Fruit fly (Drosophila melanogaster): ENCODE results near the gene mex1.

mex1 gene

DNA sequence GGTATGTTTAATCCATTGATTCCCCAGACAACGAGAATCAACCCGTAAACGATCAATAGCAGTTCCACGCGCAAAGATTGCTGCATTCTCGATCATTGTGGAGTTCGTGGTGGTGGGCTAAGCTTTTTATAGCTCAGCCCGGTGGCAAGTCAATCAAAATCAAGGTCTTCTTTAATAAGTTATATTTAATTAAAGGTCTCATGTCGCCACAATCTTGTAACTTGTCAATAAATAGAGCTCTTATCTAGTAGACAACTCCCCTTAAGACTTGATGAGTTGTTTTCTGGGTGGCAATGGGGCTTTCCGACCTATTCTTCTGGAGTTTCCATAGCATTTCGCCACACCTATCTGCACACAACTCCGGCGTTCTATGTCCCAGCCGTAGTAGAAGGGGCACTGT is 8.7 kb upstream of the mex1 start, which contains the start of gene CG42728:
CG42728 (minus strand) TSS at position 101 of the 400 bp plus-strand sequence.
- TF ChIP-seq CG4496 (GFP tag; IDR thresholded peaks at IDR 0.05) (no peak), CG10348 (GFP tag; IDR thresholded peaks at IDR 0.05) (no peak), CG8301 (tag; optimal IDR thresholded peaks at IDR 0.05) (no peak), CG14655 (GFP tag; optimal IDR thresholded peaks at IDR 0.05) (no peak), CG32121 (GFP tag; IDR thresholded peaks at IDR 0.05) (no peak), EcR (GFP tag; optimal IDR thresholded peaks at IDR 0.05) (no peak), Snoo (tag; optimal IDR thresholded peaks at IDR 0.05) (no peak)

- TF ChIP-seq CG12605 (GFP tag; IDR thresholded peaks at IDR 0.05) (no peak), Pif1A (GFP tag; optimal IDR thresholded peaks at IDR 0.05) (no peak), CG10348 (GFP tag; IDR thresholded peaks at IDR 0.05) (no peak), CG8301 (tag; optimal IDR thresholded peaks at IDR 0.05) (no peak), CG13204 (GFP tag; optimal IDR thresholded peaks at IDR 0.05) (no peak), EcR (GFP tag; optimal IDR thresholded peaks at IDR 0.05) (no peak), CG8159 (tag; optimal IDR thresholded peaks at IDR 0.05) (no peak), gl (tag; optimal IDR thresholded peaks at IDR 0.05) (no peak), rn (GFP tag; IDR thresholded peaks at IDR 0.05) (no peak), D1 (tag; optimal IDR thresholded peaks at IDR 0.05) (no peak), CG14655 (GFP tag; optimal IDR thresholded peaks at IDR 0.05) (no peak), CG17806 (tag; optimal IDR thresholded peaks at IDR 0.05) (no peak), Ets98B (GFP tag; IDR thresholded peaks at IDR 0.05) (no peak), CG32121 (GFP tag; IDR thresholded peaks at IDR 0.05) (no peak)
These were observed 8.0 kb upstream of the mex1 start, which contains the start of gene CG42729 for dm6 chr3L:15527416-15527815. CG42729 (minus strand) TSS chr3L:15527516.

dm6 chr3L:15526712-15527111 is 7.3 kb upstream of the mex1 start, which contains the start of gene CG33985:
CG33985 (minus strand) TSS chr3L:15526812.
- TF ChIP-seq Pif1B (GFP tag; optimal IDR thresholded peaks at IDR 0.05): no peak
- TF ChIP-seq CG10348 (GFP tag; IDR thresholded peaks at IDR 0.05): no peak
- no peak for TF ChIP-seq EcR (GFP tag; optimal IDR thresholded peaks at IDR 0.05)
- TF ChIP-seq CG17806 (tag; optimal IDR thresholded peaks at IDR 0.05): no peak
- no peak for TF ChIP-seq gl (tag; optimal IDR thresholded peaks at IDR 0.05)
- TF ChIP-seq CG8159 (tag; optimal IDR thresholded peaks at IDR 0.05): no peak
- no peak for TF ChIP-seq fd96Ca (GFP tag; IDR thresholded peaks at IDR 0.05)
- TF ChIP-seq Snoo (tag; optimal IDR thresholded peaks at IDR 0.05): no peak
- no peak for TF ChIP-seq D1 (tag; optimal IDR thresholded peaks at IDR 0.05)
- no peak for TF ChIP-seq CG8301 (tag; optimal IDR thresholded peaks at IDR 0.05)
- no peak for TF ChIP-seq CG34367 (tag; optimal IDR thresholded peaks at IDR 0.05)
- no peak for TF ChIP-seq Pif1A (GFP tag; optimal IDR thresholded peaks at IDR 0.05)
- TF ChIP-seq CG32121 (GFP tag; IDR thresholded peaks at IDR 0.05): no peak
- TF ChIP-seq CG15710 (tag; optimal IDR thresholded peaks at IDR 0.05): no peak
- no peak for TF ChIP-seq Ets98B (GFP tag; IDR thresholded peaks at IDR 0.05)
- TF ChIP-seq CG9948 (tag; optimal IDR thresholded peaks at IDR 0.05): no peak
- TF ChIP-seq CG13204 (GFP tag; optimal IDR thresholded peaks at IDR 0.05): no peak
- no peak for TF ChIP-seq CG14655 (GFP tag; optimal IDR thresholded peaks at IDR 0.05)

- TF ChIP-seq CG12605 (GFP tag; IDR thresholded peaks at IDR 0.05) (no peak), CG15710 (tag; optimal IDR thresholded peaks at IDR 0.05) (no peak), Pif1A (GFP tag; optimal IDR thresholded peaks at IDR 0.05) (no peak), Pif1B (GFP tag; optimal IDR thresholded peaks at IDR 0.05) (no peak), CG14655 (GFP tag; optimal IDR thresholded peaks at IDR 0.05) (no peak), CG32121 (GFP tag; IDR thresholded peaks at IDR 0.05) (no peak), CG13204 (GFP tag; optimal IDR thresholded peaks at IDR 0.05) (no peak), CG17806 (tag; optimal IDR thresholded peaks at IDR 0.05) (no peak), fd96Ca (GFP tag; IDR thresholded peaks at IDR 0.05) (no peak), gl (tag; optimal IDR thresholded peaks at IDR 0.05) (no peak), CG9948 (tag; optimal IDR thresholded peaks at IDR 0.05) (no peak), CG8159 (tag; optimal IDR thresholded peaks at IDR 0.05) (no peak), CG8301 (tag; optimal IDR thresholded peaks at IDR 0.05) (no peak), D1 (tag; optimal IDR thresholded peaks at IDR 0.05) (no peak), Snoo (tag; optimal IDR thresholded peaks at IDR 0.05) (no peak), Ets98B (GFP tag; IDR thresholded peaks at IDR 0.05) (no peak), CG4496 (GFP tag; IDR thresholded peaks at IDR 0.05) (no peak), CG10348 (GFP tag; IDR thresholded peaks at IDR 0.05) (no peak), CG34367 (tag; optimal IDR thresholded peaks at IDR 0.05) (no peak), EcR (GFP tag; optimal IDR thresholded peaks at IDR 0.05) (no peak)
These were observed 5.8 kb upstream of the mex1 start, which contains the start of gene CG33986 for dm6 chr3L:15525153-15525552. CG33986 (minus strand) TSS chr3L:15525253.

DNA sequence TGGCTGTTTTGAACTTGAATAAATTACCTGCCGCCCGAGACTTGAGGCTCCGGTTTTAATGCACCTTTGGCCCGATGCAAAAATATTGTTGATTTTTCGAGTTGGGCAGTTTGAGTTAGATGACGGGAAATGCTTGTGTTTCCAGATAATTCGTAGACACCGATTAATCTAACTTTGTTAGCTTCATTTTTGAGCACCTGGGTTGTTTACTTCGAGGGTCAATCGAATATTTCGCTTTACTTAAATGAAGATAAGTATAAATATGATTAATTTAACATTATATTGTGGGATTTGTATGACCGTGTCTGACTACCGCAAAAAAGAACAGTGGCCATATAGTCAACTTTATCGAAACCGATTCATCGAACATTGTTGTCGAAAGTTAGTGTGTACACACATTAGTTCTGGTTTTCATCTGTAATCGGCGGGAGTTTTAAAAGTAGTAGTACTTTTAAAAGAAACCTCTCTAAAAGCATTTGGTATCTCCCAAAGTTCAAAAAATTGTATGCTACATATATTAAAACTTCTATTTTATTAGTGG is 4.5 kb upstream of the mex1 start, which contains the start of gene CG7945:
CG7945 (minus strand) TSS at position 332 of the 541 bp plus-strand sequence.
- no peak for TF ChIP-seq CG12605 (GFP tag; IDR thresholded peaks at IDR 0.05)
- no peak for TF ChIP-seq CG8159 (tag; optimal IDR thresholded peaks at IDR 0.05)
- TF ChIP-seq Snoo (tag; optimal IDR thresholded peaks at IDR 0.05): no peak
- TF ChIP-seq Ets98B (GFP tag; IDR thresholded peaks at IDR 0.05): no peak
- TF ChIP-seq CG14655 (GFP tag; optimal IDR thresholded peaks at IDR 0.05): no peak
- no peak for TF ChIP-seq gl (tag; optimal IDR thresholded peaks at IDR 0.05)
- TF ChIP-seq CG13204 (GFP tag; optimal IDR thresholded peaks at IDR 0.05): no peak
- no peak for TF ChIP-seq EcR (GFP tag; optimal IDR thresholded peaks at IDR 0.05)
- TF ChIP-seq CG4496 (GFP tag; IDR thresholded peaks at IDR 0.05): no peak
- no peak for TF ChIP-seq Pif1A (GFP tag; optimal IDR thresholded peaks at IDR 0.05)
- no peak for TF ChIP-seq D1 (tag; optimal IDR thresholded peaks at IDR 0.05)
- no peak for TF ChIP-seq CG8301 (tag; optimal IDR thresholded peaks at IDR 0.05)
- no peak for TF ChIP-seq Pif1B (GFP tag; optimal IDR thresholded peaks at IDR 0.05)

DNA sequence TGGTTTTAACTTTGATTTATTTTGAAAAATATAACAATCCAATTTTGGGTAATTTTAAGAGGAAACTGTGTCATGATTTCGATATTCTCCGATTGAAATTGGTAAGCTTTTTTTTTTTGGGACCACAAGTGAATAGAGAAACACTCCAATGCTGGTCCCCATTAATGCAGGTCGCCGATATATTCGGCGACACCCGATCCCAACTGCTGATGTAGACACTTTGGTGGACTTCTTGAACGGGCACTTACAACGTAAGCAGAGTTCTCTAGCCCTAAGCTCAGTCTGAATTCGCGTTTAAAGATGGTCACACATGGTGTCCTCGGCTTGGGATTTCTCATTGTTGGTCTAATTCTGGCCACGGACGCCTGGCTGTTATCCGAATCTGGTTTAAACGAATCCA is 928 bp upstream of the mex1 start, which contains the start of gene yellow-k:
yellow-k (plus strand) TSS at position 301 of the 400 bp plus-strand sequence.
- TF ChIP-seq CG8159 (tag; optimal IDR thresholded peaks at IDR 0.05) (no peak), CG15710 (tag; optimal IDR thresholded peaks at IDR 0.05) (no peak), Pif1A (GFP tag; optimal IDR thresholded peaks at IDR 0.05) (no peak), CG14655 (GFP tag; optimal IDR thresholded peaks at IDR 0.05) (no peak), CG13204 (GFP tag; optimal IDR thresholded peaks at IDR 0.05) (no peak), rn (GFP tag; IDR thresholded peaks at IDR 0.05) (no peak), gl (tag; optimal IDR thresholded peaks at IDR 0.05) (no peak), CG32121 (GFP tag; IDR thresholded peaks at IDR 0.05) (no peak), Snoo (tag; optimal IDR thresholded peaks at IDR 0.05) (no peak), D1 (tag; optimal IDR thresholded peaks at IDR 0.05) (no peak), CG10348 (GFP tag; IDR thresholded peaks at IDR 0.05) (no peak), CG9948 (tag; optimal IDR thresholded peaks at IDR 0.05) (no peak)

Data from whole organism, pupa.